Worm (Caenorhabditis elegans): ENCODE results near the gene R11E3.2.

Gene R11E3.2

ce11 chrIV:4725478-4725920 lies 46.4 kb upstream of the R11E3.2 start (continued):
- peak; percentile 84 for TF ChIP-seq lin-14 (GFP tag; optimal IDR thresholded peaks at IDR 0.05)
- TF ChIP-seq xbp-1 (tag; optimal IDR thresholded peaks at IDR 0.05) = peak; percentile 79
- peak; percentile 99 for TF ChIP-seq isw-1 (GFP tag; IDR thresholded peaks at IDR 0.05)
- TF ChIP-seq rnt-1 (tag; optimal IDR thresholded peaks at IDR 0.05) = peak; percentile 47
- peak; percentile 89 for TF ChIP-seq dsc-1 (tag; optimal IDR thresholded peaks at IDR 0.05)
- peak; percentile 87 for TF ChIP-seq pax-3 (tag; optimal IDR thresholded peaks at IDR 0.05)
- peak; percentile 49 for TF ChIP-seq lin-15B (tag; optimal IDR thresholded peaks at IDR 0.05)
- TF ChIP-seq grh-1 (GFP tag; IDR thresholded peaks at IDR 0.05) = peak; percentile 100
- TF ChIP-seq tbx-2 (tag; optimal IDR thresholded peaks at IDR 0.05) = peak; percentile 81
- peak; percentile 99 for TF ChIP-seq unc-98 (GFP tag; IDR thresholded peaks at IDR 0.05)
- peak; percentile 97 for TF ChIP-seq nhr-47 (tag; optimal IDR thresholded peaks at IDR 0.05)
- peak; percentile 29 to 43 for TF ChIP-seq lin-35 (GFP tag; optimal IDR thresholded peaks at IDR 0.05)
- TF ChIP-seq swsn-7 (tag; optimal IDR thresholded peaks at IDR 0.05) = peak; percentile 86
- peak; percentile 99 for TF ChIP-seq ets-5 (GFP tag; IDR thresholded peaks at IDR 0.05)
- peak; percentile 95 to 96 for TF ChIP-seq lsy-2 (tag; optimal IDR thresholded peaks at IDR 0.05)
- peak in 1 of 6 experiments; percentile 14 for TF ChIP-seq elt-3 (tag; optimal IDR thresholded peaks at IDR 0.05)
- TF ChIP-seq lin-39 (tag; optimal IDR thresholded peaks at IDR 0.05) = peak; percentile 24
- peak; percentile 35 for TF ChIP-seq jun-1 (tag; optimal IDR thresholded peaks at IDR 0.05)
- TF ChIP-seq lin-13 (GFP tag; optimal IDR thresholded peaks at IDR 0.05) = peak; percentile 1
- TF ChIP-seq efl-1 (optimal IDR thresholded peaks at IDR 0.05) = peak; percentile 69 to 76
- peak; percentile 50 to 95 for TF ChIP-seq efl-1 (GFP tag; optimal IDR thresholded peaks at IDR 0.05 in 1 of 2)

ce11 chrIV:4727935-4728334 lies 44.0 kb upstream of the R11E3.2 start:
- TF ChIP-seq ceh-90 (tag; optimal IDR thresholded peaks at IDR 0.05) = peak; percentile 64
- TF ChIP-seq nhr-20 (tag; optimal IDR thresholded peaks at IDR 0.05) = peak; percentile 93
- TF ChIP-seq rnt-1 (tag; optimal IDR thresholded peaks at IDR 0.05) = peak; percentile 90
- peak; percentile 91 for TF ChIP-seq lin-14 (GFP tag; optimal IDR thresholded peaks at IDR 0.05)
- peak; percentile 63 for TF ChIP-seq mep-1 (tag; optimal IDR thresholded peaks at IDR 0.05)
- TF ChIP-seq xbp-1 (tag; optimal IDR thresholded peaks at IDR 0.05) = peak; percentile 89
- TF ChIP-seq dpl-1 (GFP tag; optimal IDR thresholded peaks at IDR 0.05) = peak; percentile 58 to 73 (median 73)
- peak; percentile 82 for TF ChIP-seq sox-4 (tag; optimal IDR thresholded peaks at IDR 0.05)
- peak; percentile 98 for TF ChIP-seq nhr-47 (tag; optimal IDR thresholded peaks at IDR 0.05)
- peak; percentile 32 for TF ChIP-seq vab-15 (tag; optimal IDR thresholded peaks at IDR 0.05)
- TF ChIP-seq ceh-82 (tag; optimal IDR thresholded peaks at IDR 0.05) = peak; percentile 36 to 44 (median 40)
- TF ChIP-seq lin-13 (GFP tag; optimal IDR thresholded peaks at IDR 0.05) = peak; percentile 39
- peak; percentile 9 to 67 for TF ChIP-seq lin-35 (GFP tag; optimal IDR thresholded peaks at IDR 0.05)
- peak in 1 of 2 experiments; percentile 75 for TF ChIP-seq ztf-11 (tag; optimal IDR thresholded peaks at IDR 0.05)
- TF ChIP-seq C04F5.9 (tag; optimal IDR thresholded peaks at IDR 0.05) = peak; percentile 86
- TF ChIP-seq fkh-4 (tag; optimal IDR thresholded peaks at IDR 0.05; ENCODE audit: borderline replicate concordance) = peak; percentile 82
- peak; percentile 90 for TF ChIP-seq swsn-7 (tag; optimal IDR thresholded peaks at IDR 0.05)
- peak in 1 of 6 experiments; percentile 61 for TF ChIP-seq elt-3 (tag; optimal IDR thresholded peaks at IDR 0.05)
- TF ChIP-seq ets-5 (GFP tag; IDR thresholded peaks at IDR 0.05) = peak; percentile 75; the same call in 1 of the 2 replicates
- TF ChIP-seq egl-13 (tag; optimal IDR thresholded peaks at IDR 0.05) = peak; percentile 84
- peak; percentile 7 for TF ChIP-seq ztf-4 (tag; optimal IDR thresholded peaks at IDR 0.05)
- peak; percentile 3 for TF ChIP-seq blmp-1 (tag; optimal IDR thresholded peaks at IDR 0.05)
- peak; percentile 76 to 80 for TF ChIP-seq efl-1 (optimal IDR thresholded peaks at IDR 0.05)
- peak; percentile 64 to 97 for TF ChIP-seq efl-1 (GFP tag; optimal IDR thresholded peaks at IDR 0.05 in 1 of 2)
- peak; percentile 100 for TF ChIP-seq ceh-88 (GFP tag; IDR thresholded peaks at IDR 0.05)
- peak; percentile 4 for TF ChIP-seq fkh-10 (GFP tag; optimal IDR thresholded peaks at IDR 0.05)
- peak; percentile 100 for TF ChIP-seq nhr-19 (GFP tag; conservative IDR thresholded peaks at IDR 0.05)
- TF ChIP-seq fkh-8 (tag; optimal IDR thresholded peaks at IDR 0.05) = peak; percentile 91
- peak; percentile 28 for TF ChIP-seq nhr-11 (tag; optimal IDR thresholded peaks at IDR 0.05)
- TF ChIP-seq mab-9 (GFP tag; IDR thresholded peaks at IDR 0.05) = peak; percentile 98
- peak; percentile 94 for TF ChIP-seq nhr-90 (tag; optimal IDR thresholded peaks at IDR 0.05; ENCODE audit: poor library complexity)
- peak; percentile 74 for TF ChIP-seq F16B12.6 (tag; optimal IDR thresholded peaks at IDR 0.05)
- peak; percentile 99 for TF ChIP-seq unc-98 (GFP tag; IDR thresholded peaks at IDR 0.05)
- TF ChIP-seq snu-23 (GFP tag; optimal IDR thresholded peaks at IDR 0.05) = peak; percentile 89
- peak; percentile 64 for TF ChIP-seq jun-1 (tag; optimal IDR thresholded peaks at IDR 0.05)
- TF ChIP-seq fos-1 (tag; optimal IDR thresholded peaks at IDR 0.05) = peak; percentile 8
- TF ChIP-seq nhr-77 (tag; optimal IDR thresholded peaks at IDR 0.05) = peak; percentile 68
- TF ChIP-seq zip-4 (GFP tag; optimal IDR thresholded peaks at IDR 0.05) = peak; percentile 56
- TF ChIP-seq isw-1 (GFP tag; IDR thresholded peaks at IDR 0.05) = peak; percentile 99
- peak; percentile 51 for TF ChIP-seq elt-2 (tag; optimal IDR thresholded peaks at IDR 0.05)
- peak; percentile 82 for TF ChIP-seq ceh-8 (GFP tag; optimal IDR thresholded peaks at IDR 0.05)

Data from whole organism, L1 larva.